Worm (Caenorhabditis elegans) whole organism, young adult: Measurements from ENCODE around the gene frm-2.

Experiments used
- F10E7.11 ChIP-seq: sonication (generic microtip); optimal IDR thresholded peaks from 2 replicates; lab custom pipeline; 2017; ENCODE audit warnings: mild to moderate bottlenecking, missing genetic modification characterization, moderate library complexity, missing compliant biosample characterization
- F22D6.2 ChIP-seq: sonication (generic microtip); optimal IDR thresholded peaks from 2 replicates; lab custom pipeline; 2016; ENCODE audit warnings: mild to moderate bottlenecking, missing genetic modification characterization, missing compliant biosample characterization
- F39B2.1 ChIP-seq: fragments of 200-800 bp; sonication (Bioruptor generic); IDR thresholded peaks from 2 replicates; pipeline ENCODE4 v1.3.6; 2022; ENCODE audit warnings: missing genetic modification reagents, missing genetic modification characterization, missing compliant biosample characterization
- F57C9.4 ChIP-seq: sonication (generic microtip); optimal IDR thresholded peaks from 2 replicates; lab custom pipeline; 2017; ENCODE audit warnings: mild to moderate bottlenecking, missing genetic modification characterization, missing compliant biosample characterization
- T07F8.4 ChIP-seq: sonication (generic microtip); optimal IDR thresholded peaks from 2 replicates; lab custom pipeline; 2016; ENCODE audit warnings: mild to moderate bottlenecking, missing genetic modification characterization, moderate library complexity, missing compliant biosample characterization
- Y53G8AR.9 ChIP-seq: fragments of 200-800 bp; sonication (Bioruptor generic); conservative IDR thresholded peaks from 2 replicates; pipeline ENCODE4 v1.3.6; 2022; ENCODE audit warnings: missing genetic modification reagents, missing genetic modification characterization, missing compliant biosample characterization
- Y67H2A.10 ChIP-seq: fragments of 200-800 bp; sonication (Bioruptor generic); conservative IDR thresholded peaks from 2 replicates; pipeline ENCODE4 v1.3.6; 2022; ENCODE audit warnings: missing genetic modification reagents, missing genetic modification characterization, missing compliant biosample characterization
- akir-1 ChIP-seq: fragments of 200-800 bp; sonication (Bioruptor generic); optimal IDR thresholded peaks from 2 replicates; lab custom pipeline; 2018; ENCODE audit warnings: mild to moderate bottlenecking, missing genetic modification characterization, moderate library complexity, missing compliant biosample characterization
- aptf-2 ChIP-seq: fragments of 200-800 bp; sonication (Bioruptor generic); conservative IDR thresholded peaks from 2 replicates; pipeline ENCODE4 v1.3.6; 2022; ENCODE audit warnings: missing genetic modification reagents, missing genetic modification characterization, missing compliant biosample characterization
- atf-7 ChIP-seq: sonication (generic microtip); optimal IDR thresholded peaks from 2 replicates; lab custom pipeline; 2017; ENCODE audit warnings: mild to moderate bottlenecking, missing genetic modification characterization, missing compliant biosample characterization
- athp-1 ChIP-seq: sonication (generic microtip); optimal IDR thresholded peaks from 2 replicates; lab custom pipeline; 2017; ENCODE audit warnings: mild to moderate bottlenecking, missing genetic modification characterization, missing compliant biosample characterization
- attf-3 ChIP-seq: fragments of 200-800 bp; sonication (Bioruptor generic); conservative IDR thresholded peaks from 2 replicates; pipeline ENCODE4 v1.3.6; 2022; ENCODE audit warnings: missing genetic modification reagents, missing genetic modification characterization, missing compliant biosample characterization
- bed-1 ChIP-seq: fragments of 200-800 bp; sonication (Bioruptor generic); IDR thresholded peaks from 2 replicates; pipeline ENCODE4 v1.3.6; 2022; ENCODE audit warnings: missing genetic modification reagents, missing genetic modification characterization, missing compliant biosample characterization
- cebp-1 ChIP-seq, 2 experiments: fragments of 200-800 bp in 1 of 2; sonication (Bioruptor generic) in 1 of 2; sonication (generic microtip) in 1 of 2; IDR thresholded peaks in 1 of 2; optimal IDR thresholded peaks in 1 of 2; 2 replicates each; pipeline versions ENCODE4 v1.3.6 to Lab custom; 2017 to 2022; ENCODE audit warnings: missing compliant biosample characterization in 2 of 2, missing genetic modification characterization in 2 of 2, mild to moderate bottlenecking in 1 of 2, missing genetic modification reagents in 1 of 2, moderate library complexity in 1 of 2
- ceh-27 ChIP-seq: fragments of 200-800 bp; sonication (Bioruptor generic); optimal IDR thresholded peaks from 2 replicates; lab custom pipeline; 2018; ENCODE audit warnings: mild to moderate bottlenecking, missing genetic modification characterization, moderate library complexity, missing compliant biosample characterization
- ceh-58 ChIP-seq: fragments of 200-800 bp; sonication (Bioruptor generic); IDR thresholded peaks from 2 replicates; pipeline ENCODE4 v1.3.6; 2022; ENCODE audit warnings: missing genetic modification characterization, missing compliant biosample characterization
- chd-7 ChIP-seq: sonication (generic microtip); optimal IDR thresholded peaks from 2 replicates; lab custom pipeline; 2016; ENCODE audit warnings: mild to moderate bottlenecking, missing genetic modification characterization, moderate library complexity, missing compliant biosample characterization
- egl-18 ChIP-seq: fragments of 200-800 bp; sonication (Bioruptor generic); IDR thresholded peaks from 2 replicates; pipeline ENCODE4 v1.3.6; 2022; ENCODE audit warnings: missing genetic modification reagents, missing genetic modification characterization, missing compliant biosample characterization
- egl-44 ChIP-seq: fragments of 200-800 bp; sonication (Bioruptor generic); IDR thresholded peaks from 2 replicates; pipeline ENCODE4 v1.3.6; 2022; ENCODE audit warnings: missing genetic modification reagents, missing genetic modification characterization, missing compliant biosample characterization
- hlh-12 ChIP-seq: sonication (generic microtip); optimal IDR thresholded peaks from 2 replicates; lab custom pipeline; 2016; ENCODE audit warnings: missing genetic modification characterization, missing compliant biosample characterization
- let-526 ChIP-seq: fragments of 200-800 bp; sonication (Bioruptor generic); IDR thresholded peaks from 2 replicates; pipeline ENCODE4 v1.3.6; 2022; ENCODE audit warnings: missing genetic modification reagents, missing genetic modification characterization, missing compliant biosample characterization
- lin-40 ChIP-seq: sonication (generic microtip); optimal IDR thresholded peaks from 2 replicates; lab custom pipeline; 2016; ENCODE audit warnings: missing genetic modification characterization, mild to moderate bottlenecking, missing compliant biosample characterization, missing genotype, missing genetic modification reagents
- madf-3 ChIP-seq: fragments of 200-800 bp; sonication (Bioruptor generic); IDR thresholded peaks from 2 replicates; pipeline ENCODE4 v1.3.6; 2022; ENCODE audit warnings: missing genetic modification reagents, missing genetic modification characterization, missing compliant biosample characterization
- madf-6 ChIP-seq: fragments of 200-800 bp; sonication (Bioruptor generic); IDR thresholded peaks from 2 replicates; pipeline ENCODE4 v1.3.6; 2022; ENCODE audit warnings: missing genetic modification reagents, missing genetic modification characterization, missing compliant biosample characterization
- mcd-1 ChIP-seq: fragments of 200-800 bp; sonication (Bioruptor generic); IDR thresholded peaks from 2 replicates; pipeline ENCODE4 v1.3.6; 2022; ENCODE audit warnings: missing genetic modification reagents, missing genetic modification characterization, missing compliant biosample characterization
- mxl-1 ChIP-seq: sonication (generic microtip); optimal IDR thresholded peaks from 2 replicates; lab custom pipeline; 2016; ENCODE audit warnings: missing genetic modification characterization, missing compliant biosample characterization
- nfya-2 ChIP-seq: fragments of 200-800 bp; sonication (Bioruptor generic); IDR thresholded peaks from 2 replicates; pipeline ENCODE4 v1.3.6; 2022; ENCODE audit warnings: missing genetic modification reagents, missing genetic modification characterization, missing compliant biosample characterization
- nfyb-1 ChIP-seq: fragments of 200-800 bp; sonication (Bioruptor generic); IDR thresholded peaks from 2 replicates; pipeline ENCODE4 v1.3.6; 2022; ENCODE audit warnings: missing genetic modification reagents, missing genetic modification characterization, missing compliant biosample characterization
- nhr-120 ChIP-seq: fragments of 200-800 bp; sonication (Bioruptor generic); IDR thresholded peaks from 2 replicates; pipeline ENCODE4 v1.3.6; 2022; ENCODE audit warnings: missing genetic modification characterization, missing compliant biosample characterization
- nhr-179 ChIP-seq: sonication (generic microtip); optimal IDR thresholded peaks from 2 replicates; lab custom pipeline; 2016; ENCODE audit warnings: mild to moderate bottlenecking, missing genetic modification characterization, missing compliant biosample characterization
- nhr-27 ChIP-seq: fragments of 200-800 bp; sonication (Bioruptor generic); optimal IDR thresholded peaks from 2 replicates; lab custom pipeline; 2018; ENCODE audit warnings: mild to moderate bottlenecking, missing genetic modification characterization, moderate library complexity, missing compliant biosample characterization
- nhr-80 ChIP-seq: sonication (generic microtip); optimal IDR thresholded peaks from 2 replicates; lab custom pipeline; 2016; ENCODE audit warnings: missing genetic modification characterization, missing compliant biosample characterization
- pbrm-1 ChIP-seq: fragments of 200-800 bp; sonication (Bioruptor generic); IDR thresholded peaks from 2 replicates; pipeline ENCODE4 v1.3.6; 2022; ENCODE audit warnings: missing genetic modification reagents, missing genetic modification characterization, missing compliant biosample characterization
- sdz-38 ChIP-seq: sonication (generic microtip); optimal IDR thresholded peaks from 2 replicates; lab custom pipeline; 2016; ENCODE audit warnings: missing genotype, missing genetic modification characterization, missing compliant biosample characterization
- sea-2 ChIP-seq: fragments of 200-800 bp; sonication (Bioruptor generic); IDR thresholded peaks from 2 replicates; pipeline ENCODE4 v1.3.6; 2022; ENCODE audit warnings: missing genetic modification characterization, missing compliant biosample characterization
- zfh-2 ChIP-seq: fragments of 200-800 bp; sonication (Bioruptor generic); conservative IDR thresholded peaks from 2 replicates; pipeline ENCODE4 v1.3.6; 2022; ENCODE audit warnings: missing genetic modification reagents, missing genetic modification characterization, missing compliant biosample characterization
- ztf-22 ChIP-seq: fragments of 200-800 bp; sonication (Bioruptor generic); optimal IDR thresholded peaks from 2 replicates; lab custom pipeline; 2018; ENCODE audit warnings: mild to moderate bottlenecking, missing genetic modification characterization, moderate library complexity, missing compliant biosample characterization
- ztf-25 ChIP-seq: fragments of 200-800 bp; sonication (Bioruptor generic); IDR thresholded peaks from 2 replicates; pipeline ENCODE4 v1.3.6; 2022; ENCODE audit warnings: missing genetic modification reagents, missing genetic modification characterization, missing compliant biosample characterization

frm-2 gene

ce11 chrIII:5953041-5953912 lies 28.6 kb downstream of the frm-2 start (continued):
- TF ChIP-seq madf-6 (GFP tag; lab: Robert Waterston, UW) (0 out of 2 replicates have a peak, but pooled peaks have one; percentile 23), nhr-120 (GFP tag; lab: Robert Waterston, UW) (no peak), nhr-179 (tag; lab: Kevin White, UChicago) (no peak), nfya-2 (GFP tag; lab: Robert Waterston, UW) (0 out of 2 replicates have a peak, but pooled peaks have one; percentile 1), mxl-1 (tag; lab: Kevin White, UChicago) (no peak), sea-2 (GFP tag; lab: Robert Waterston, UW) (no peak), egl-44 (GFP tag; lab: Robert Waterston, UW) (no peak), zfh-2 (no peak)

- TF ChIP-seq F22D6.2 (no peak), Y53G8AR.9 (no peak), atf-7 (tag; lab: Kevin White, UChicago) (no peak), nhr-179 (tag; lab: Kevin White, UChicago) (no peak), athp-1 (tag; lab: Kevin White, UChicago) (no peak), egl-18 (no peak), T07F8.4 (no peak), ztf-25 (GFP tag; lab: Robert Waterston, UW) (no peak), nhr-80 (tag; lab: Kevin White, UChicago) (no peak), lin-40 (tag; lab: Kevin White, UChicago) (peak; percentile 25), akir-1 (no peak), F57C9.4 (tag; lab: Kevin White, UChicago) (no peak), hlh-12 (tag; lab: Kevin White, UChicago) (no peak), mxl-1 (tag; lab: Kevin White, UChicago) (no peak), bed-1 (GFP tag; lab: Robert Waterston, UW) (no peak), pbrm-1 (GFP tag; lab: Robert Waterston, UW) (no peak), nhr-27 (tag; lab: Kevin White, UChicago) (no peak), nfyb-1 (GFP tag; lab: Robert Waterston, UW) (no peak), Y67H2A.10 (GFP tag; lab: Robert Waterston, UW) (no peak), let-526 (GFP tag; lab: Robert Waterston, UW) (no peak), sdz-38 (no peak), madf-3 (GFP tag; lab: Robert Waterston, UW) (no peak), F10E7.11 (no peak), zfh-2 (0 out of 2 replicates have a peak, but pooled peaks have one; percentile 6), chd-7 (tag; lab: Kevin White, UChicago) (peak; percentile 7), aptf-2 (GFP tag; lab: Robert Waterston, UW) (no peak), attf-3 (GFP tag; lab: Robert Waterston, UW) (no peak), cebp-1 (GFP tag; IDR thresholded peaks at IDR 0.05; lab: Robert Waterston, UW) (no peak), cebp-1 (tag; optimal IDR thresholded peaks at IDR 0.05; lab: Kevin White, UChicago) (no peak), mcd-1 (no peak), ztf-22 (GFP tag; lab: Kevin White, UChicago) (no peak), ceh-58 (GFP tag; lab: Robert Waterston, UW) (0 out of 2 replicates have a peak, but pooled peaks have one; percentile 58), F39B2.1 (GFP tag; lab: Robert Waterston, UW) (no peak), ceh-27 (GFP tag; lab: Kevin White, UChicago) (peak; percentile 86)
Measured at ce11 chrIII:5951589-5952378, 30.1 kb downstream of the frm-2 start.
